Worm (Caenorhabditis elegans) whole organism, midembryonic: Measurements from ENCODE around the gene F13A7.12.

Source experiments
- T22C8.4 ChIP-seq: fragments of 200-800 bp; sonication (Bioruptor generic); IDR thresholded peaks from 2 replicates; pipeline ENCODE4 v1.3.6; 2022; ENCODE audit warnings: missing genetic modification characterization, missing compliant biosample characterization
- cog-1 ChIP-seq: sonication (generic microtip); optimal IDR thresholded peaks from 2 replicates; lab custom pipeline; 2016; ENCODE audit warnings: missing genetic modification characterization, missing compliant biosample characterization
- flt-1 ChIP-seq: fragments of 200-800 bp; sonication (Bioruptor generic); IDR thresholded peaks from 2 replicates; pipeline ENCODE4 v1.3.6; 2022; ENCODE audit warnings: missing genetic modification characterization, missing compliant biosample characterization
- klf-2 ChIP-seq: fragments of 200-800 bp; sonication (Bioruptor generic); conservative IDR thresholded peaks from 2 replicates; pipeline ENCODE4 v1.3.6; 2022; ENCODE audit warnings: missing genetic modification reagents, missing genetic modification characterization, missing compliant biosample characterization
- med-1 ChIP-seq: sonication (generic microtip); optimal IDR thresholded peaks from 2 replicates; lab custom pipeline; 2017; ENCODE audit warnings: missing genetic modification characterization, mild to moderate bottlenecking, missing compliant biosample characterization, antibody characterized with exemption, missing genetic modification reagents; ENCODE audit not compliant: insufficient read depth
- ref-1 ChIP-seq: fragments of 200-800 bp; sonication (Bioruptor generic); conservative IDR thresholded peaks from 2 replicates; pipeline ENCODE4 v1.3.6; 2022; ENCODE audit warnings: missing genetic modification reagents, missing genetic modification characterization, missing compliant biosample characterization
- tab-1 ChIP-seq: fragments of 200-800 bp; sonication (Bioruptor generic); IDR thresholded peaks from 2 replicates; pipeline ENCODE4 v1.3.6; 2022; ENCODE audit warnings: missing genetic modification characterization, missing compliant biosample characterization
- ztf-23 ChIP-seq: fragments of 200-800 bp; sonication (Bioruptor generic); IDR thresholded peaks from 2 replicates; pipeline ENCODE4 v1.3.6; 2022; ENCODE audit warnings: missing genetic modification reagents, missing genetic modification characterization, missing compliant biosample characterization
- ztf-29 ChIP-seq: fragments of 200-800 bp; sonication (Bioruptor generic); IDR thresholded peaks from 2 replicates; pipeline ENCODE4 v1.3.6; 2022; ENCODE audit warnings: missing genetic modification reagents, missing genetic modification characterization, missing compliant biosample characterization

F13A7.12 gene

ce11 chrV:16437546-16437945 lies 41.7 kb downstream of the F13A7.12 start, which contains the start of gene F26D2.15:
F26D2.15 (plus strand) TSS chrV:16437846.
- TF ChIP-seq ref-1 (GFP tag; lab: Robert Waterston, UW) (no peak), cog-1 (no peak), ztf-23 (GFP tag; lab: Robert Waterston, UW) (no peak), med-1 (GFP tag; lab: Kevin White, UChicago) (no peak), klf-2 (no peak), ztf-29 (no peak), tab-1 (GFP tag; lab: Robert Waterston, UW) (no peak), flt-1 (no peak)

- no peak for TF ChIP-seq tab-1 (GFP tag; lab: Robert Waterston, UW)
- no peak for TF ChIP-seq med-1 (GFP tag; lab: Kevin White, UChicago)
- TF ChIP-seq cog-1 = no peak
- no peak for TF ChIP-seq ztf-23 (GFP tag; lab: Robert Waterston, UW)
- no peak for TF ChIP-seq ref-1 (GFP tag; lab: Robert Waterston, UW)
- no peak for TF ChIP-seq flt-1
- no peak for TF ChIP-seq T22C8.4 (GFP tag; lab: Robert Waterston, UW)
- no peak for TF ChIP-seq klf-2
- no peak for TF ChIP-seq ztf-29
These were observed 47.8 kb downstream of the F13A7.12 start, which contains the start of gene srh-141 for ce11 chrV:16443626-16444025. srh-141 (plus strand) TSS chrV:16443926.

- TF ChIP-seq flt-1 = no peak
- TF ChIP-seq med-1 (GFP tag; lab: Kevin White, UChicago) = no peak
- TF ChIP-seq klf-2 = no peak
- TF ChIP-seq ztf-29 = no peak
- TF ChIP-seq ztf-23 (GFP tag; lab: Robert Waterston, UW) = no peak
- no peak for TF ChIP-seq ref-1 (GFP tag; lab: Robert Waterston, UW)
- TF ChIP-seq tab-1 (GFP tag; lab: Robert Waterston, UW) = no peak
- no peak for TF ChIP-seq T22C8.4 (GFP tag; lab: Robert Waterston, UW)
- TF ChIP-seq cog-1 = no peak
These were observed 49.8 kb downstream of the F13A7.12 start, which contains the start of gene T08G3.6 for ce11 chrV:16445676-16446075. T08G3.6 (plus strand) TSS chrV:16445976.

ce11 chrV:16446191-16446590 lies 50.4 kb downstream of the F13A7.12 start:
- TF ChIP-seq T22C8.4 (GFP tag; lab: Robert Waterston, UW) (no peak), ref-1 (GFP tag; lab: Robert Waterston, UW) (no peak), tab-1 (GFP tag; lab: Robert Waterston, UW) (no peak), ztf-23 (GFP tag; lab: Robert Waterston, UW) (no peak)

ce11 chrV:16447735-16448134 lies 51.9 kb downstream of the F13A7.12 start, which contains the start of gene T08G3.13:
T08G3.13 (plus strand) TSS chrV:16448035.
- no peak for TF ChIP-seq med-1 (GFP tag; lab: Kevin White, UChicago)
- no peak for TF ChIP-seq ztf-29
- no peak for TF ChIP-seq T22C8.4 (GFP tag; lab: Robert Waterston, UW)
- no peak for TF ChIP-seq cog-1
- TF ChIP-seq klf-2 = no peak
- TF ChIP-seq ref-1 (GFP tag; lab: Robert Waterston, UW) = no peak
- TF ChIP-seq ztf-23 (GFP tag; lab: Robert Waterston, UW) = no peak
- no peak for TF ChIP-seq tab-1 (GFP tag; lab: Robert Waterston, UW)
- TF ChIP-seq flt-1 = no peak
